Worm (Caenorhabditis elegans): ENCODE results near the gene unc-32.

Gene unc-32

DNA sequence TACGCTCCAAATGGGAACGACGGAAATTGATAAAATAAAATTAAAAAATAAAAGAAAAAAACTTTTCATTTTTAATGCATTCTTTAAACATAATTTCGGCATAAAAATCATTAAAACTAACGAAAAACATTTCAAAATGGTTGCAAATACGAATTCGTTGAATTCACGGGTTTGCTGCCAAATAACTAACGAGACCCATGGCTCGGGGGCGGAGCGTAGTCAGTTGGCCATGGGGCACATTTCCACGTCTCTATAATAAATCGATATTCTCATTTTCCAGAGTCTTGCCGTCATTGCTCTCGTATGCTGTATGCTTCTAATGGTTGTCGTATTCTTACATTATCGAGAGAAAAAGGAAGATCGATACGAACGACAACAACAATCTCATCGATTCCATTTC is 12.0 kb upstream of the unc-32 start, which contains the start of gene ZK637.4:
TSS of gene ZK637.4 (plus strand) at position 301 of the 400 bp plus-strand sequence.
- no peak for TF ChIP-seq ztf-11 (tag; optimal IDR thresholded peaks at IDR 0.05)
- TF ChIP-seq ama-1 (optimal IDR thresholded peaks at IDR 0.05), result no peak
- no peak for TF ChIP-seq nhr-25 (tag; optimal IDR thresholded peaks at IDR 0.05)
- TF ChIP-seq egl-5 (tag; optimal IDR thresholded peaks at IDR 0.05), result no peak
- no peak for TF ChIP-seq nhr-67 (tag; optimal IDR thresholded peaks at IDR 0.05)
- TF ChIP-seq jun-1 (tag; optimal IDR thresholded peaks at IDR 0.05), result no peak
- no peak for TF ChIP-seq elt-2 (tag; optimal IDR thresholded peaks at IDR 0.05)
- no peak for TF ChIP-seq ceh-16 (tag; optimal IDR thresholded peaks at IDR 0.05)
- TF ChIP-seq ztf-4 (tag; optimal IDR thresholded peaks at IDR 0.05), result no peak
- TF ChIP-seq unc-39 (tag; optimal IDR thresholded peaks at IDR 0.05), result no peak
- no peak for TF ChIP-seq tbx-2 (tag; optimal IDR thresholded peaks at IDR 0.05)
- TF ChIP-seq aly-2 (tag; optimal IDR thresholded peaks at IDR 0.05), result no peak
- TF ChIP-seq fkh-2 (tag; optimal IDR thresholded peaks at IDR 0.05), result no peak

DNA sequence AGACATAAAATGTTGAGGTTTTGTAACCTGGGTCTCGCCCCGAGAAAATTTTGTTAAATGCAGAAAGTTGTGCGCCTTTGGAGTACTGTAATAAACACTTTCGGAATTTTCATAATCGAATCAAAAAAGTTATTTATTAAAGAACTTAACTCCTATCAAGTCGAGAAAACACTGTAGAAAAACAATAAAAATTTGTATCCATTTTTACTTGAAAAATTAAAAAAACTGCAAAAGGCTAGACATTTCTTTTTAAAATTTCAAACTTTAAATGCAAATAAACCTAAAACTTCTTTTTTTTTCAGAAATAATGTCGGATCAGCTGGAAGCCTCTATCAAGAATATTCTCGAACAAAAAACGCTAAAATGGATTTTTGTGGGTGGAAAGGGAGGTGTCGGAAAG is 10.6 kb upstream of the unc-32 start, which contains the start of gene asna-1:
TSS of gene asna-1 (plus strand) at position 301 of the 400 bp plus-strand sequence.
- no peak for TF ChIP-seq pqm-1 (tag; optimal IDR thresholded peaks at IDR 0.05)
- TF ChIP-seq eor-1 (tag; optimal IDR thresholded peaks at IDR 0.05), result no peak
- no peak for TF ChIP-seq nhr-76 (tag; optimal IDR thresholded peaks at IDR 0.05)
- no peak for TF ChIP-seq unc-62 (GFP tag; optimal IDR thresholded peaks at IDR 0.05)
- no peak for TF ChIP-seq unc-39 (tag; optimal IDR thresholded peaks at IDR 0.05)
- no peak for TF ChIP-seq skn-1 (tag; optimal IDR thresholded peaks at IDR 0.05)

DNA sequence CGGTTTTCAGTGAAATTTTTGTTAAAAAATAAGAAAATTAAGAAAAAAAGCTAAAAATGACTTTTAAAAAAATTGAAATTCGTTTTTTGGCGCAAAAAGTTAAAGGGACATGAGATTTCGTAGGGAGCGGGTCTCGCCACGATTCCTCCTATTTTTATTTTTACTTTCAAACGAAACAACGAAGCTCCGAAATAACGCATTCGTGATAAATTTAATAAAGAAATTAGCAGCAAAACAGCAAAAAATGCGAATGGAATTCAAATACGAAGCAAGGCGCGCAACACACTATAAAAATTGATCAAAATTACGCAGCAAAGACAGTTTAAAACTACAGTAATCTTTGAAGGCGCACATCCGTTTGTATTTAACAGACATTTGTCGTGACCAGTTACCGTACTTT is 5.6 kb upstream of the unc-32 start:
- TF ChIP-seq nhr-23 (tag; optimal IDR thresholded peaks at IDR 0.05) (peak; percentile 11), nhr-43 (tag; optimal IDR thresholded peaks at IDR 0.05; ENCODE audit: poor library complexity, severe bottlenecking) (no peak), nfya-1 (tag; optimal IDR thresholded peaks at IDR 0.05; ENCODE audit: insufficient read depth) (peak; percentile 69), unc-62 (GFP tag; optimal IDR thresholded peaks at IDR 0.05) (no peak), nhr-28 (tag; optimal IDR thresholded peaks at IDR 0.05) (no peak), pha-4 (tag; optimal IDR thresholded peaks at IDR 0.05) (peak; percentile 20), ceh-16 (tag; optimal IDR thresholded peaks at IDR 0.05) (no peak), nhr-237 (tag; optimal IDR thresholded peaks at IDR 0.05) (no peak), R02D3.7 (tag; optimal IDR thresholded peaks at IDR 0.05) (no peak), ama-1 (optimal IDR thresholded peaks at IDR 0.05) (no peak), fkh-10 (GFP tag; optimal IDR thresholded peaks at IDR 0.05) (no peak), mml-1 (tag; optimal IDR thresholded peaks at IDR 0.05) (no peak), elt-2 (tag; optimal IDR thresholded peaks at IDR 0.05) (no peak), eor-1 (tag; optimal IDR thresholded peaks at IDR 0.05) (no peak), hmg-11 (tag; optimal IDR thresholded peaks at IDR 0.05) (no peak), ztf-11 (tag; optimal IDR thresholded peaks at IDR 0.05) (no peak), ceh-28 (tag; optimal IDR thresholded peaks at IDR 0.05) (no peak), lin-15B (tag; optimal IDR thresholded peaks at IDR 0.05) (peak; percentile 87), ceh-9 (tag; optimal IDR thresholded peaks at IDR 0.05) (no peak), elt-3 (tag; optimal IDR thresholded peaks at IDR 0.05) (no peak), pqm-1 (tag; optimal IDR thresholded peaks at IDR 0.05) (no peak), nhr-12 (tag; optimal IDR thresholded peaks at IDR 0.05) (no peak)

DNA sequence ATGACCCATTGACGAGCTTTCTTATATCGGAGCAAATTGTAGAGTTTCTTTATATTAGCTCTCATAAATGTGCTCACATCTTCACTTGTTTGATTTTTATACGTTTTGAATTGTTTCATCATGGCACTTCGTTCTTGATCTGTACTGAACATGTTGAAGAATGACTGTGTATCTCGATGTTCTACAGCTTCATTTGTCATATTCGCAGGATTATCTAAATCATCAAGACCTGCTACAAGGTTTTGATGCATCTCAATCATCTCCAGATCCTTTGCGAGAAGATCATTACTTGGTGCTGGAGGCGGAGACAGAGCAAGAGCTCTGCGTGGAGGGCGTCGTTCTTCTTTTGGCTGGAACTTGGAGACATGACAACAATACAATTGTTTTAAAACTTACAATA is 2.2 kb upstream of the unc-32 start:
- TF ChIP-seq zag-1 (tag; optimal IDR thresholded peaks at IDR 0.05) (no peak), nhr-43 (tag; optimal IDR thresholded peaks at IDR 0.05; ENCODE audit: poor library complexity, severe bottlenecking) (no peak), pha-4 (tag; optimal IDR thresholded peaks at IDR 0.05) (no peak)

DNA sequence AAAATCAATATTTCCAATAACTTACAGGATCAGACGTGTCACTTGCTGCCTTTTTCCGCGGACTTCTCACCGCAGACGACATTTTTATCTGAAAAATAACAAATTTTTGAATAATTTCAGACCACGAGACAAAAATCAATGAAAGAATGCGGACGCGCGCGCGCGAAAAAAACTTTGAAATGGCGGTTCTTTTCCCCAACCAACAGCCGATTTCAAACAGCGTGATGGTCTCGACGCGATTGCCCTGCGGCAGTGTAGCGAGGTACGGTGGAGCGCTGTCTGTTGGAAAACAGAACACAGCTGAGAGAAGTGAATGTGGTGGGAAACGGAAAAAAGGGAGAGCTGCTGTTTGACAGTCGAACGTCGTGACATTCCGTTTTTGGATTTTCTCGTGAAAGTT is 1.4 kb upstream of the unc-32 start, which contains the start of gene lin-9:
TSS of gene lin-9 (minus strand) at position 88 of the 400 bp plus-strand sequence.
- peak; percentile 59 for TF ChIP-seq mdl-1 (tag; optimal IDR thresholded peaks at IDR 0.05)
- peak; percentile 85 for TF ChIP-seq snpc-4 (tag; optimal IDR thresholded peaks at IDR 0.05)
- TF ChIP-seq ceh-16 (tag; optimal IDR thresholded peaks at IDR 0.05), result no peak
- TF ChIP-seq hmg-11 (tag; optimal IDR thresholded peaks at IDR 0.05), result peak; percentile 96
- TF ChIP-seq lin-39 (tag; optimal IDR thresholded peaks at IDR 0.05), result peak; percentile 98
- TF ChIP-seq elt-1 (tag; optimal IDR thresholded peaks at IDR 0.05), result peak; percentile 53
- TF ChIP-seq ceh-82 (tag; optimal IDR thresholded peaks at IDR 0.05), result peak; percentile 71
- peak; percentile 78 for TF ChIP-seq elt-2 (tag; optimal IDR thresholded peaks at IDR 0.05)
- no peak for TF ChIP-seq nhr-28 (tag; optimal IDR thresholded peaks at IDR 0.05)
- peak; percentile 86 for TF ChIP-seq R02D3.7 (tag; optimal IDR thresholded peaks at IDR 0.05)
- TF ChIP-seq elt-3 (tag; optimal IDR thresholded peaks at IDR 0.05), result no peak
- TF ChIP-seq ztf-4 (tag; optimal IDR thresholded peaks at IDR 0.05), result peak; percentile 48
- TF ChIP-seq nfya-1 (tag; optimal IDR thresholded peaks at IDR 0.05; ENCODE audit: insufficient read depth), result peak; percentile 100
- no peak for TF ChIP-seq nhr-76 (tag; optimal IDR thresholded peaks at IDR 0.05)
- TF ChIP-seq nhr-77 (tag; optimal IDR thresholded peaks at IDR 0.05), result peak; percentile 32
- no peak for TF ChIP-seq daf-12 (tag; optimal IDR thresholded peaks at IDR 0.05)
- TF ChIP-seq nhr-11 (tag; optimal IDR thresholded peaks at IDR 0.05), result peak; percentile 32
- TF ChIP-seq zag-1 (tag; optimal IDR thresholded peaks at IDR 0.05), result no peak
- TF ChIP-seq nhr-25 (tag; optimal IDR thresholded peaks at IDR 0.05), result peak; percentile 96
- no peak for TF ChIP-seq eor-1 (tag; optimal IDR thresholded peaks at IDR 0.05)
- peak; percentile 60 for TF ChIP-seq aly-2 (tag; optimal IDR thresholded peaks at IDR 0.05)
- TF ChIP-seq ZK546.5 (tag; optimal IDR thresholded peaks at IDR 0.05), result peak; percentile 43
- TF ChIP-seq skn-1 (tag; optimal IDR thresholded peaks at IDR 0.05), result peak; percentile 72
- no peak for TF ChIP-seq unc-39 (tag; optimal IDR thresholded peaks at IDR 0.05)
- TF ChIP-seq ztf-11 (tag; optimal IDR thresholded peaks at IDR 0.05), result no peak
- TF ChIP-seq pqm-1 (tag; optimal IDR thresholded peaks at IDR 0.05), result peak; percentile 35
- no peak for TF ChIP-seq egl-27 (tag; optimal IDR thresholded peaks at IDR 0.05)
- TF ChIP-seq jun-1 (tag; optimal IDR thresholded peaks at IDR 0.05), result peak; percentile 97
